Fruit fly (Drosophila melanogaster) whole organism, embryonic: Measurements from ENCODE around the gene CG4452.
A peak's percentile ranks its signal among the peaks of the same experiment; 100 is the strongest.

ENCODE experiments used
- CG10209 ChIP-seq: fragments of 200-800 bp; sonication (Bioruptor generic); optimal IDR thresholded peaks from 3 replicates; lab custom pipeline; 2017; ENCODE audit warnings: missing biosample characterization, mild to moderate bottlenecking, missing genetic modification characterization, missing genetic modification reagents
- CG10366 ChIP-seq: fragments of 200-800 bp; sonication (Bioruptor generic); IDR thresholded peaks from 2 replicates; pipeline ENCODE4 v1.3.6; 2022; ENCODE audit warnings: missing biosample characterization, missing genetic modification characterization
- CG10979 ChIP-seq: fragments of 200-800 bp; sonication (Bioruptor generic); optimal IDR thresholded peaks from 2 replicates; lab custom pipeline; 2018; ENCODE audit warnings: missing biosample characterization, mild to moderate bottlenecking, missing genetic modification characterization, moderate library complexity
- CG11696 ChIP-seq: fragments of 200-800 bp; sonication (Bioruptor generic); IDR thresholded peaks from 2 replicates; pipeline ENCODE4 v1.3.6; 2022; ENCODE audit warnings: missing biosample characterization, missing genetic modification characterization
- CG16815 ChIP-seq: fragments of 200-800 bp; sonication (Bioruptor generic); optimal IDR thresholded peaks from 3 replicates; lab custom pipeline; 2017; ENCODE audit warnings: missing biosample characterization, mild to moderate bottlenecking, missing genetic modification characterization
- CG2712 ChIP-seq: fragments of 200-800 bp; optimal IDR thresholded peaks from 3 replicates; lab custom pipeline; 2019; ENCODE audit warnings: missing biosample characterization, mild to moderate bottlenecking, missing genetic modification characterization, moderate library complexity
- CG32772 ChIP-seq: fragments of 200-800 bp; sonication (Bioruptor generic); IDR thresholded peaks from 2 replicates; pipeline ENCODE4 v1.3.6; 2022; ENCODE audit warnings: missing biosample characterization, missing genetic modification characterization
- CG33213 ChIP-seq: fragments of 200-800 bp; sonication (Bioruptor generic); optimal IDR thresholded peaks from 3 replicates; lab custom pipeline; 2016; ENCODE audit warnings: missing biosample characterization, missing genetic modification characterization
- CG3407 ChIP-seq: fragments of 200-800 bp; sonication (Bioruptor generic); optimal IDR thresholded peaks from 2 replicates; lab custom pipeline; 2018; ENCODE audit warnings: missing biosample characterization, mild to moderate bottlenecking, missing genetic modification characterization
- CG42726 ChIP-seq: fragments of 200-800 bp; sonication (Bioruptor generic); IDR thresholded peaks from 2 replicates; pipeline ENCODE4 v1.3.6; 2022; ENCODE audit warnings: missing biosample characterization, missing genetic modification characterization; ENCODE audit not compliant: partially characterized antibody
- CG4424 ChIP-seq: fragments of 200-800 bp; sonication (Bioruptor generic); optimal IDR thresholded peaks from 3 replicates; lab custom pipeline; 2016; ENCODE audit warnings: missing biosample characterization, missing genetic modification characterization
- CG5180 ChIP-seq: fragments of 200-800 bp; sonication (Bioruptor generic); optimal IDR thresholded peaks from 3 replicates; lab custom pipeline; 2017; ENCODE audit warnings: missing biosample characterization, missing genetic modification characterization, mild to moderate bottlenecking, moderate library complexity, missing genetic modification reagents
- CG6175 ChIP-seq: fragments of 200-800 bp; sonication (Bioruptor generic); IDR thresholded peaks from 3 replicates; pipeline ENCODE4 v1.3.6; 2022; ENCODE audit warnings: missing biosample characterization, missing genetic modification characterization
- CG6765 ChIP-seq: fragments of 200-800 bp; sonication (Bioruptor generic); optimal IDR thresholded peaks from 3 replicates; lab custom pipeline; 2017; ENCODE audit warnings: missing biosample characterization, mild to moderate bottlenecking, missing genetic modification characterization
- CG7271 ChIP-seq: fragments of 200-800 bp; sonication (Bioruptor generic); optimal IDR thresholded peaks from 2 replicates; lab custom pipeline; 2018; ENCODE audit warnings: missing biosample characterization, mild to moderate bottlenecking, missing genetic modification characterization, moderate library complexity
- CG7963 ChIP-seq: fragments of 200-800 bp; sonication (Bioruptor generic); IDR thresholded peaks from 3 replicates; pipeline ENCODE4 v1.3.6; 2022; ENCODE audit warnings: missing biosample characterization, missing genetic modification characterization; ENCODE audit not compliant: partially characterized antibody
- CG9609 ChIP-seq: fragments of 200-800 bp; sonication (Bioruptor generic); optimal IDR thresholded peaks from 3 replicates; lab custom pipeline; 2016; ENCODE audit warnings: missing biosample characterization, missing genetic modification characterization
- CrebB ChIP-seq: fragments of 200-800 bp; sonication (Bioruptor generic); optimal IDR thresholded peaks from 3 replicates; lab custom pipeline; 2018; ENCODE audit warnings: missing biosample characterization, mild to moderate bottlenecking, missing genetic modification characterization
- H2.0 ChIP-seq: fragments of 200-800 bp; sonication (Bioruptor generic); IDR thresholded peaks from 2 replicates; pipeline ENCODE4 v1.3.6; 2022; ENCODE audit warnings: missing biosample characterization, missing genetic modification characterization
- Hand ChIP-seq: fragments of 200-800 bp; sonication (Bioruptor generic); optimal IDR thresholded peaks from 2 replicates; lab custom pipeline; 2017; ENCODE audit warnings: mild to moderate bottlenecking, missing biosample characterization, missing genetic modification reagents, missing genetic modification characterization
- Hr3 ChIP-seq: fragments of 200-800 bp; sonication (Bioruptor generic); optimal IDR thresholded peaks from 3 replicates; lab custom pipeline; 2016; ENCODE audit warnings: missing biosample characterization, missing genetic modification characterization
- Jarid2 ChIP-seq: fragments of 200-800 bp; sonication (Bioruptor generic); optimal IDR thresholded peaks from 3 replicates; lab custom pipeline; 2017; ENCODE audit warnings: mild to moderate bottlenecking, missing biosample characterization, missing genetic modification reagents, missing genetic modification characterization
- Pdp1 ChIP-seq, 2 experiments: fragments of 200-800 bp; sonication (Bioruptor generic); optimal IDR thresholded peaks; 3 replicates each; lab custom pipeline; 2016; ENCODE audit warnings: missing biosample characterization in 2 of 2, missing genetic modification characterization in 2 of 2, mild to moderate bottlenecking in 1 of 2, moderate library complexity in 1 of 2
- Rfx ChIP-seq: fragments of 200-800 bp; sonication (Bioruptor generic); IDR thresholded peaks from 2 replicates; pipeline ENCODE4 v1.3.6; 2022; ENCODE audit warnings: missing biosample characterization, missing genetic modification characterization
- Xbp1 ChIP-seq: fragments of 200-800 bp; sonication (Bioruptor generic); optimal IDR thresholded peaks from 3 replicates; lab custom pipeline; 2016; ENCODE audit warnings: missing biosample characterization, mild to moderate bottlenecking, missing genetic modification characterization
- al ChIP-seq: fragments of 200-800 bp; sonication (Bioruptor generic); IDR thresholded peaks from 2 replicates; pipeline ENCODE4 v1.3.6; 2022; ENCODE audit warnings: missing biosample characterization, missing genetic modification characterization
- bsh ChIP-seq, 2 experiments: fragments of 200-800 bp; sonication (Bioruptor generic); optimal IDR thresholded peaks; 2 replicates each; lab custom pipeline; 2017 to 2018; ENCODE audit warnings: mild to moderate bottlenecking in 2 of 2, missing biosample characterization in 2 of 2, missing genetic modification characterization in 2 of 2, moderate library complexity in 1 of 2
- cato ChIP-seq: fragments of 200-800 bp; sonication (Bioruptor generic); optimal IDR thresholded peaks from 2 replicates; lab custom pipeline; 2016; ENCODE audit warnings: missing biosample characterization, missing genetic modification characterization, borderline replicate concordance
- ci ChIP-seq: fragments of 200-800 bp; sonication (Bioruptor generic); IDR thresholded peaks from 3 replicates; pipeline ENCODE4 v1.3.6; 2022; ENCODE audit warnings: missing biosample characterization, missing genetic modification characterization
- crp ChIP-seq, 2 experiments: fragments of 200-800 bp; sonication (Bioruptor generic); optimal IDR thresholded peaks; 2 replicates in 1 of 2; 3 replicates in 1 of 2; lab custom pipeline; 2017; ENCODE audit warnings: missing biosample characterization in 2 of 2, missing genetic modification characterization in 2 of 2, mild to moderate bottlenecking in 1 of 2, moderate library complexity in 1 of 2
- dmrt99B ChIP-seq: fragments of 200-800 bp; sonication (Bioruptor generic); optimal IDR thresholded peaks from 2 replicates; lab custom pipeline; 2018; ENCODE audit warnings: missing biosample characterization, mild to moderate bottlenecking, missing genetic modification characterization, moderate library complexity
- gcm2 ChIP-seq: fragments of 200-800 bp; sonication (Bioruptor generic); optimal IDR thresholded peaks from 2 replicates; lab custom pipeline; 2016; ENCODE audit warnings: missing biosample characterization, missing genetic modification characterization
- hbn ChIP-seq: fragments of 200-800 bp; sonication (Bioruptor generic); IDR thresholded peaks from 2 replicates; pipeline ENCODE4 v1.3.6; 2022; ENCODE audit warnings: missing biosample characterization, missing genetic modification characterization; ENCODE audit not compliant: partially characterized antibody
- jing ChIP-seq: fragments of 200-800 bp; sonication (Bioruptor generic); optimal IDR thresholded peaks from 2 replicates; lab custom pipeline; 2018; ENCODE audit warnings: missing biosample characterization, mild to moderate bottlenecking, missing genetic modification characterization
- kni ChIP-seq: fragments of 200-800 bp; sonication (Bioruptor generic); optimal IDR thresholded peaks from 3 replicates; lab custom pipeline; 2017; ENCODE audit warnings: mild to moderate bottlenecking, missing biosample characterization, missing genetic modification reagents, missing genetic modification characterization
- mirr ChIP-seq: fragments of 200-800 bp; sonication (Bioruptor generic); optimal IDR thresholded peaks from 3 replicates; lab custom pipeline; 2018; ENCODE audit warnings: missing biosample characterization, mild to moderate bottlenecking, missing genetic modification characterization
- nerfin-1 ChIP-seq: fragments of 200-800 bp; sonication (Bioruptor generic); optimal IDR thresholded peaks from 3 replicates; lab custom pipeline; 2019; ENCODE audit warnings: missing biosample characterization, mild to moderate bottlenecking, missing genetic modification characterization, moderate library complexity
- oc ChIP-seq: fragments of 200-800 bp; sonication (Bioruptor generic); optimal IDR thresholded peaks from 2 replicates; lab custom pipeline; 2018; ENCODE audit warnings: missing biosample characterization, mild to moderate bottlenecking, missing genetic modification characterization, moderate library complexity
- p53 ChIP-seq: fragments of 200-800 bp; sonication (Bioruptor generic); optimal IDR thresholded peaks from 2 replicates; lab custom pipeline; 2016; ENCODE audit warnings: missing biosample characterization, missing genetic modification characterization
- pho ChIP-seq: fragments of 200-800 bp; sonication (Bioruptor generic); optimal IDR thresholded peaks from 2 replicates; lab custom pipeline; 2016; ENCODE audit warnings: missing biosample characterization, missing genetic modification characterization
- sc ChIP-seq, 3 experiments: fragments of >200 bp in 2 of 3; fragments of 200-800 bp in 1 of 3; sonication (Bioruptor generic) in 1 of 3; optimal IDR thresholded peaks; 2 replicates in 2 of 3; 3 replicates in 1 of 3; lab custom pipeline; 2017; ENCODE audit warnings: mild to moderate bottlenecking in 1 of 3, missing biosample characterization in 1 of 3, missing genetic modification characterization in 1 of 3, missing genetic modification reagents in 1 of 3
- slbo ChIP-seq: fragments of 200-800 bp; sonication (Bioruptor generic); IDR thresholded peaks from 2 replicates; pipeline ENCODE4 v1.3.6; 2022; ENCODE audit warnings: missing biosample characterization, missing genetic modification characterization
- stc ChIP-seq: fragments of 200-800 bp; sonication (Bioruptor generic); IDR thresholded peaks from 2 replicates; pipeline ENCODE4 v1.3.6; 2022; ENCODE audit warnings: missing biosample characterization, missing genetic modification characterization
- tna ChIP-seq: fragments of 200-800 bp; sonication (Bioruptor generic); IDR thresholded peaks from 2 replicates; pipeline ENCODE4 v1.3.6; 2022; ENCODE audit warnings: missing biosample characterization, missing genetic modification characterization; ENCODE audit not compliant: partially characterized antibody
- twi ChIP-seq: fragments of 200-800 bp; optimal IDR thresholded peaks from 2 replicates; lab custom pipeline; 2019; ENCODE audit warnings: missing biosample characterization, mild to moderate bottlenecking, missing genetic modification characterization, moderate library complexity
- usp ChIP-seq: fragments of >200 bp; optimal IDR thresholded peaks from 2 replicates; lab custom pipeline; 2017; ENCODE audit warnings: missing biosample characterization, missing genetic modification characterization
- wor ChIP-seq: fragments of 200-800 bp; sonication (Bioruptor generic); IDR thresholded peaks from 2 replicates; pipeline ENCODE4 v1.3.6; 2022; ENCODE audit warnings: missing biosample characterization, missing genetic modification characterization
- zf30C ChIP-seq: fragments of 200-800 bp; sonication (Bioruptor generic); optimal IDR thresholded peaks from 3 replicates; lab custom pipeline; 2018; ENCODE audit warnings: missing biosample characterization, mild to moderate bottlenecking, missing genetic modification characterization

CG4452 gene

DNA sequence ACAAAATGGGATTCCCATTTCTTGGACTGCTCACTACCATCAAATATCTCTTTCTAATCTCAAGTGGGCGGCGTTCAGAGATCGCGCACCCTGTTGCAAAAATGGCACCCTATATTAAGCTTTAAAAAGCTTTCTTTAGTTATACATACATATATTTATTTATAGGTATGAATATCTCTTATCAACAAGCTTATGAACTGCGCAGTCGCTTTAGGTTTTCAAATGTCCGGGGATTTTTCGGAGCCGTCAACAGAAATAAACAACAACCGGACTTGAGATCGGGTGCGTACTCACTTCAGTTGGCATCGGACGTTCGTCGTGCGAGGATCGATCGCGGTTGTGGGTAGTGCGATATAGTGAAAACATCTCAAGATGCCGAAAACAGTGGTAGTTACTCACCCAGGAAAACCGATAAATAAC is 17.9 kb upstream of the CG4452 start, which contains the start of gene PGRP-LF (continued):
- TF ChIP-seq al, result 0 out of 2 replicates have a peak, but pooled peaks have one; percentile 5
- TF ChIP-seq CG9609 (GFP tag; lab: Kevin White, UChicago), result no peak
- no peak for TF ChIP-seq CG42726 (GFP tag; lab: Robert Waterston, UW)
- no peak for TF ChIP-seq tna (GFP tag; lab: Robert Waterston, UW)
- TF ChIP-seq slbo (GFP tag; lab: Robert Waterston, UW), result 0 out of 2 replicates have a peak, but pooled peaks have one; percentile 17
- peak; percentile 1 for TF ChIP-seq CG4424 (GFP tag; lab: Kevin White, UChicago)
- TF ChIP-seq CG6175 (GFP tag; lab: Robert Waterston, UW), result no peak
- TF ChIP-seq CG33213 (GFP tag; lab: Kevin White, UChicago), result no peak
- no peak for TF ChIP-seq CG2712 (tag; lab: Kevin White, UChicago)
- peak; percentile 42; the same call in 2 of the 3 replicates for TF ChIP-seq ci
- TF ChIP-seq H2.0 (GFP tag; lab: Robert Waterston, UW), result no peak
- TF ChIP-seq CG3407 (GFP tag; lab: Kevin White, UChicago), result no peak
- no peak for TF ChIP-seq gcm2 (GFP tag; lab: Kevin White, UChicago)
- peak; percentile 5 for TF ChIP-seq mirr
- peak; percentile 72 for TF ChIP-seq Jarid2 (GFP tag; lab: Kevin White, UChicago)
- TF ChIP-seq pho (GFP tag; lab: Kevin White, UChicago), result peak; percentile 5
- TF ChIP-seq hbn, result no peak
- peak; percentile 25 for TF ChIP-seq Xbp1
- TF ChIP-seq Rfx (GFP tag; lab: Robert Waterston, UW), result peak; percentile 53
- no peak for TF ChIP-seq zf30C
- TF ChIP-seq CG16815 (GFP tag; lab: Kevin White, UChicago), result no peak
- no peak for TF ChIP-seq nerfin-1
- TF ChIP-seq Pdp1 (GFP tag; optimal IDR thresholded peaks at IDR 0.05; lab: Kevin White, UChicago), result peak in 1 of 2 experiments; percentile 1
- TF ChIP-seq CG6765 (GFP tag; lab: Kevin White, UChicago), result no peak
- TF ChIP-seq jing, result no peak
- peak; percentile 10 for TF ChIP-seq CrebB
- peak; percentile 94 for TF ChIP-seq CG10366 (GFP tag; lab: Robert Waterston, UW)
- no peak for TF ChIP-seq twi (tag; lab: Kevin White, UChicago)
- TF ChIP-seq, all 482 proteins: peak for 87

DNA sequence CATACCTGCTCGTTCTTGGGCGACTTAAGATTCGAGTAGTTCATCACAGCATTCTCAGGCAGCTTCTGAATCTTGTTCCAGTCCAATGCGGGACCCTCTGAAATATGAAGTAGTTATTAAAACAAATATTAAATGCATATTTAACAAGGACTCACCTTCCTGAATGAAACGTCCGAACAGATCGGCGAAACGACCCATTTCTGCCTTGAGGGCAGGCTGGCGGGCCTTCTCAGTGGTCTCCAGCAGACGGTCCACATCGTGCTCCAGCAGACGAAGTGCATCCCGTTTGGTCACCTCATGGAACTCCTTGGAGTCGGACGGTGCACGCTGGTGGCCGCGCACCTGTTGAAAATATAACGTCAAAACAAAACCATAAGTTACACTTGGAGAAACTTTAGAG is 13.4 kb upstream of the CG4452 start, which contains the start of gene CG32040:
Gene CG32040 (plus strand): TSS at position 301 of the 400 bp plus-strand sequence.
- no peak for TF ChIP-seq CG7271
- TF ChIP-seq dmrt99B (tag; lab: Kevin White, UChicago), result no peak
- no peak for TF ChIP-seq bsh (GFP tag; optimal IDR thresholded peaks at IDR 0.05; lab: Kevin White, UChicago)
- TF ChIP-seq crp (GFP tag; optimal IDR thresholded peaks at IDR 0.05; lab: Kevin White, UChicago), result no peak
- no peak for TF ChIP-seq cato (GFP tag; lab: Kevin White, UChicago)
- TF ChIP-seq, all 482 proteins: peak for 0

DNA sequence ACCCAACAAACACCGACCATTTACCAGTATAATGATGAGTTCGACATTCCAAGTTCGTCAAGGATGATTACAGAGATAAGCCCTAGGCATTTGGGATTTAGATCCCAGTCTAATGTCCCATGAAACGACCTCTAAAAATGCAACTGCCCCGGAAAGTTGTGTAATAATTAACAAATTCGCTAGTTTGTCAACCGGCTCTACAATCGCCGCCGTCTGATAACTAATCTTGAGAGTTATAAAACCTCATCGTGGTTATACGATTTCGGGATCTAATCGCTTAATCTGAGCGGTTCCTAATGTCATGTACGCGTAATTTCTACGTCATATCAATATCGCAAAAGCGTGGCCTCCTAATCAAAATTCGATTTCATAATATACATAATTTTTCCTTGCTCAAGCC is 11.6 kb upstream of the CG4452 start:
- no peak for TF ChIP-seq CG7963 (GFP tag; lab: Robert Waterston, UW)
- peak in 1 of 2 experiments; percentile 85 for TF ChIP-seq Pdp1 (GFP tag; optimal IDR thresholded peaks at IDR 0.05; lab: Kevin White, UChicago)
- no peak for TF ChIP-seq CG32772
- TF ChIP-seq CG11696 (GFP tag; lab: Robert Waterston, UW), result no peak
- no peak for TF ChIP-seq sc (optimal IDR thresholded peaks at IDR 0.05; lab: Kevin White, UChicago)
- no peak for TF ChIP-seq sc (GFP tag; optimal IDR thresholded peaks at IDR 0.05; lab: Kevin White, UChicago)
- TF ChIP-seq stc (GFP tag; lab: Robert Waterston, UW), result no peak
- TF ChIP-seq oc (tag; lab: Kevin White, UChicago), result no peak
- no peak for TF ChIP-seq p53
- no peak for TF ChIP-seq CG10979 (tag; lab: Kevin White, UChicago)
- no peak for TF ChIP-seq wor (GFP tag; lab: Robert Waterston, UW)
- TF ChIP-seq Hr3, result no peak
- no peak for TF ChIP-seq Hand
- no peak for TF ChIP-seq kni (GFP tag; lab: Kevin White, UChicago)
- TF ChIP-seq CG5180 (GFP tag; lab: Kevin White, UChicago), result no peak
- no peak for TF ChIP-seq CG10209
- TF ChIP-seq usp (GFP tag; lab: Kevin White, UChicago), result no peak
